Fruit fly (Drosophila melanogaster) whole organism, prepupa: Measurements from ENCODE around the gene CG9263.

ENCODE experiments used
- Blimp-1 ChIP-seq: fragments of 200-800 bp; sonication (Bioruptor generic); optimal IDR thresholded peaks from 3 replicates; lab custom pipeline; 2017; ENCODE audit warnings: missing biosample characterization, missing genetic modification characterization, mild to moderate bottlenecking, moderate library complexity, missing genetic modification reagents
- CG10631 ChIP-seq: fragments of 200-800 bp; sonication (Bioruptor generic); optimal IDR thresholded peaks from 2 replicates; lab custom pipeline; 2016; ENCODE audit warnings: missing biosample characterization, missing genetic modification characterization
- CG11294 ChIP-seq: fragments of 200-800 bp; sonication (Bioruptor generic); IDR thresholded peaks from 2 replicates; pipeline ENCODE4 v1.3.6; 2022; ENCODE audit warnings: missing biosample characterization, missing genetic modification characterization
- CG11762 ChIP-seq: fragments of 200-800 bp; sonication (Bioruptor generic); optimal IDR thresholded peaks from 3 replicates; lab custom pipeline; 2016; ENCODE audit warnings: missing biosample characterization, missing genetic modification characterization; ENCODE audit not compliant: insufficient read depth
- CG11902 ChIP-seq: fragments of 200-800 bp; sonication (Bioruptor generic); optimal IDR thresholded peaks from 3 replicates; lab custom pipeline; 2016; ENCODE audit warnings: missing biosample characterization, missing genetic modification characterization
- CG15336 ChIP-seq: fragments of 200-800 bp; sonication (Bioruptor generic); IDR thresholded peaks from 2 replicates; pipeline ENCODE4 v1.3.6; 2022; ENCODE audit warnings: missing biosample characterization, missing genetic modification characterization
- CG16779 ChIP-seq: fragments of 200-800 bp; sonication (Bioruptor generic); optimal IDR thresholded peaks from 3 replicates; lab custom pipeline; 2017; ENCODE audit warnings: missing biosample characterization, mild to moderate bottlenecking, missing genetic modification characterization
- CG3032 ChIP-seq: fragments of 200-800 bp; optimal IDR thresholded peaks from 2 replicates; lab custom pipeline; 2019; ENCODE audit warnings: missing biosample characterization, mild to moderate bottlenecking, missing genetic modification characterization, moderate library complexity
- CG31627 ChIP-seq: fragments of 200-800 bp; sonication (Bioruptor generic); optimal IDR thresholded peaks from 3 replicates; lab custom pipeline; 2016; ENCODE audit warnings: missing biosample characterization, missing genetic modification characterization
- CG32006 ChIP-seq: fragments of 200-800 bp; sonication (Bioruptor generic); optimal IDR thresholded peaks from 3 replicates; lab custom pipeline; 2017; ENCODE audit warnings: missing biosample characterization, mild to moderate bottlenecking, missing genetic modification characterization
- CG3919 ChIP-seq: fragments of 200-800 bp; sonication (Bioruptor generic); optimal IDR thresholded peaks from 3 replicates; lab custom pipeline; 2016; ENCODE audit warnings: missing biosample characterization, missing genetic modification characterization
- CG4318 ChIP-seq: fragments of 200-800 bp; sonication (Bioruptor generic); optimal IDR thresholded peaks from 3 replicates; lab custom pipeline; 2017; ENCODE audit warnings: missing biosample characterization, mild to moderate bottlenecking, missing genetic modification characterization
- CG6163 ChIP-seq: fragments of 200-800 bp; sonication (Bioruptor generic); IDR thresholded peaks from 3 replicates; pipeline ENCODE4 v1.3.6; 2022; ENCODE audit warnings: missing biosample characterization, missing genetic modification characterization
- CG6808 ChIP-seq: fragments of 200-800 bp; sonication (Bioruptor generic); optimal IDR thresholded peaks from 3 replicates; lab custom pipeline; 2017; ENCODE audit warnings: missing biosample characterization, missing genetic modification characterization, mild to moderate bottlenecking, moderate library complexity, missing genetic modification reagents
- CG7368 ChIP-seq: fragments of 200-800 bp; sonication (Bioruptor generic); optimal IDR thresholded peaks from 3 replicates; lab custom pipeline; 2016; ENCODE audit warnings: missing biosample characterization, missing genetic modification characterization
- CG8319 ChIP-seq: fragments of 200-800 bp; sonication (Bioruptor generic); optimal IDR thresholded peaks from 3 replicates; lab custom pipeline; 2016; ENCODE audit warnings: missing biosample characterization, missing genetic modification characterization
- CG9139 ChIP-seq: fragments of 200-800 bp; sonication (Bioruptor generic); optimal IDR thresholded peaks from 3 replicates; lab custom pipeline; 2017; ENCODE audit warnings: missing biosample characterization, mild to moderate bottlenecking, missing genetic modification characterization
- Eip78C ChIP-seq: fragments of 200-800 bp; sonication (Bioruptor generic); peaks from one replicate; lab custom pipeline; 2016; ENCODE audit warnings: missing biosample characterization, missing genetic modification characterization
- Eip93F ChIP-seq: fragments of 200-800 bp; sonication (Bioruptor generic); optimal IDR thresholded peaks from 2 replicates; lab custom pipeline; 2016; ENCODE audit warnings: missing biosample characterization, mild to moderate bottlenecking, missing genetic modification characterization
- Ets96B ChIP-seq: fragments of 200-800 bp; optimal IDR thresholded peaks from 2 replicates; lab custom pipeline; 2019; ENCODE audit warnings: missing biosample characterization, mild to moderate bottlenecking, missing genetic modification characterization, moderate library complexity
- Gug ChIP-seq: fragments of 200-800 bp; sonication (Bioruptor generic); IDR thresholded peaks from 2 replicates; pipeline ENCODE4 v1.3.6; 2022; ENCODE audit warnings: missing biosample characterization, missing genetic modification characterization
- Hr38 ChIP-seq: sonication (Bioruptor generic); optimal IDR thresholded peaks from 2 replicates; lab custom pipeline; 2016; ENCODE audit warnings: missing biosample characterization, missing genetic modification characterization
- Hr39 ChIP-seq: fragments of 200-800 bp; sonication (Bioruptor generic); optimal IDR thresholded peaks from 2 replicates; lab custom pipeline; 2016; ENCODE audit warnings: missing biosample characterization, missing genetic modification characterization
- Hr4 ChIP-seq: fragments of 200-800 bp; sonication (Bioruptor generic); optimal IDR thresholded peaks from 3 replicates; lab custom pipeline; 2016; ENCODE audit warnings: missing biosample characterization, missing genetic modification characterization
- Lpt ChIP-seq: fragments of 200-800 bp; sonication (Bioruptor generic); optimal IDR thresholded peaks from 3 replicates; lab custom pipeline; 2016; ENCODE audit warnings: missing biosample characterization, missing genetic modification characterization
- Met ChIP-seq: fragments of 200-800 bp; sonication (Bioruptor generic); optimal IDR thresholded peaks from 3 replicates; lab custom pipeline; 2016; ENCODE audit warnings: missing biosample characterization, missing genetic modification characterization
- Smox ChIP-seq: fragments of 200-800 bp; sonication (Bioruptor generic); optimal IDR thresholded peaks from 3 replicates; lab custom pipeline; 2016; ENCODE audit warnings: missing biosample characterization, missing genetic modification characterization
- Sox102F ChIP-seq: fragments of 200-800 bp; sonication (Bioruptor generic); optimal IDR thresholded peaks from 2 replicates; lab custom pipeline; 2016; ENCODE audit warnings: missing biosample characterization, mild to moderate bottlenecking, missing genetic modification characterization
- Sox15 ChIP-seq: fragments of 200-800 bp; sonication (Bioruptor generic); optimal IDR thresholded peaks from 3 replicates; lab custom pipeline; 2016; ENCODE audit warnings: missing biosample characterization, missing genetic modification characterization
- achi ChIP-seq: fragments of 200-800 bp; sonication (Bioruptor generic); optimal IDR thresholded peaks from 3 replicates; lab custom pipeline; 2016; ENCODE audit warnings: missing biosample characterization, missing genetic modification characterization
- acj6 ChIP-seq: fragments of 200-800 bp; sonication (Bioruptor generic); optimal IDR thresholded peaks from 3 replicates; lab custom pipeline; 2016; ENCODE audit warnings: missing biosample characterization, missing genetic modification characterization
- cyc ChIP-seq: fragments of 200-800 bp; sonication (Bioruptor generic); optimal IDR thresholded peaks from 3 replicates; lab custom pipeline; 2016; ENCODE audit warnings: missing biosample characterization, missing genetic modification characterization
- dac ChIP-seq: fragments of 200-800 bp; sonication (Bioruptor generic); optimal IDR thresholded peaks from 2 replicates; lab custom pipeline; 2017; ENCODE audit warnings: missing biosample characterization, mild to moderate bottlenecking, missing genetic modification characterization
- dsx ChIP-seq: fragments of 200-800 bp; optimal IDR thresholded peaks from 3 replicates; lab custom pipeline; 2019; ENCODE audit warnings: missing biosample characterization, mild to moderate bottlenecking, missing genetic modification characterization, moderate library complexity; ENCODE audit not compliant: poor library complexity, severe bottlenecking
- eg ChIP-seq: fragments of 200-800 bp; sonication (Bioruptor generic); IDR thresholded peaks from 3 replicates; pipeline ENCODE4 v1.3.6; 2022; ENCODE audit warnings: missing biosample characterization, missing genetic modification characterization
- esn ChIP-seq: fragments of 200-800 bp; sonication (Bioruptor generic); optimal IDR thresholded peaks from 2 replicates; lab custom pipeline; 2016; ENCODE audit warnings: missing biosample characterization, mild to moderate bottlenecking, missing genetic modification characterization, moderate library complexity
- fd59A ChIP-seq: fragments of 200-800 bp; sonication (Bioruptor generic); optimal IDR thresholded peaks from 2 replicates; lab custom pipeline; 2017; ENCODE audit warnings: missing biosample characterization, mild to moderate bottlenecking, missing genetic modification characterization, missing genetic modification reagents
- fd85E ChIP-seq: fragments of 200-800 bp; sonication (Bioruptor generic); optimal IDR thresholded peaks from 3 replicates; lab custom pipeline; 2016; ENCODE audit warnings: missing biosample characterization, missing genetic modification characterization
- pdm3 ChIP-seq: fragments of 200-800 bp; sonication (Bioruptor generic); optimal IDR thresholded peaks from 3 replicates; lab custom pipeline; 2016; ENCODE audit warnings: missing biosample characterization, missing genetic modification characterization
- ss ChIP-seq, 2 experiments: fragments of 200-800 bp; sonication (Bioruptor generic); optimal IDR thresholded peaks; 2 replicates in 1 of 2; 3 replicates in 1 of 2; lab custom pipeline; 2017 to 2018; ENCODE audit warnings: mild to moderate bottlenecking in 2 of 2, missing biosample characterization in 2 of 2, missing genetic modification characterization in 2 of 2, moderate library complexity in 1 of 2
- svp ChIP-seq: fragments of 200-800 bp; sonication (Bioruptor generic); peaks from one replicate; lab custom pipeline; 2016; ENCODE audit warnings: missing biosample characterization, missing genetic modification characterization
- topi ChIP-seq: fragments of 200-800 bp; sonication (Bioruptor generic); optimal IDR thresholded peaks from 3 replicates; lab custom pipeline; 2016; ENCODE audit warnings: missing biosample characterization, missing genetic modification characterization
- vri ChIP-seq: fragments of 200-800 bp; sonication (Bioruptor generic); optimal IDR thresholded peaks from 3 replicates; lab custom pipeline; 2016; ENCODE audit warnings: missing biosample characterization, mild to moderate bottlenecking, missing genetic modification characterization

CG9263 gene

dm6 chr2L:13542476-13542875, at the start of gene CG9263:
Gene CG9263, minus strand, starts transcription at chr2L:13542576.
- TF ChIP-seq Ets96B (no peak), Hr38 (GFP tag; lab: Kevin White, UChicago) (no peak), Sox102F (no peak), CG3919 (GFP tag; lab: Kevin White, UChicago) (no peak), Met (no peak), topi (no peak), Eip78C (no peak)

- TF ChIP-seq fd59A (GFP tag; lab: Kevin White, UChicago) (no peak), topi (no peak), Hr39 (GFP tag; lab: Kevin White, UChicago) (no peak), Ets96B (no peak), CG3919 (GFP tag; lab: Kevin White, UChicago) (no peak), CG7368 (GFP tag; lab: Kevin White, UChicago) (no peak), CG6808 (GFP tag; lab: Kevin White, UChicago) (no peak), Eip78C (no peak), CG11762 (GFP tag; lab: Kevin White, UChicago) (no peak), CG31627 (GFP tag; lab: Kevin White, UChicago) (no peak), Eip93F (GFP tag; lab: Kevin White, UChicago) (no peak), CG3032 (tag; lab: Kevin White, UChicago) (no peak)
These were observed 49.0 kb upstream of the CG9263 start for dm6 chr2L:13591393-13591792.

dm6 chr2L:13586655-13587054, 44.3 kb upstream of the CG9263 start:
- no peak for TF ChIP-seq CG16779
- TF ChIP-seq dsx: no peak
- peak; percentile 15 for TF ChIP-seq Hr4 (GFP tag; lab: Kevin White, UChicago)
- TF ChIP-seq Eip78C: peak; percentile 57
- TF ChIP-seq CG15336 (GFP tag; lab: Robert Waterston, UW): peak; percentile 57
- no peak for TF ChIP-seq Eip93F (GFP tag; lab: Kevin White, UChicago)

dm6 chr2L:13571791-13572451, 29.5 kb upstream of the CG9263 start:
- TF ChIP-seq CG4318 (GFP tag; lab: Kevin White, UChicago): peak; percentile 49
- peak; percentile 71 for TF ChIP-seq CG10631 (GFP tag; lab: Kevin White, UChicago)
- TF ChIP-seq Lpt (GFP tag; lab: Kevin White, UChicago): peak; percentile 19
- peak; percentile 26 for TF ChIP-seq Sox102F
- peak; percentile 25 for TF ChIP-seq CG9139
- TF ChIP-seq Sox15 (GFP tag; lab: Kevin White, UChicago): peak; percentile 22
- peak; percentile 21 for TF ChIP-seq Blimp-1
- peak; percentile 49 for TF ChIP-seq Gug (GFP tag; lab: Robert Waterston, UW)
- peak; percentile 78 for TF ChIP-seq CG15336 (GFP tag; lab: Robert Waterston, UW)
- TF ChIP-seq CG3032 (tag; lab: Kevin White, UChicago): peak; percentile 70
- TF ChIP-seq CG32006: peak; percentile 79
- no peak for TF ChIP-seq CG8319 (GFP tag; lab: Kevin White, UChicago)
- peak; percentile 32 for TF ChIP-seq CG3919 (GFP tag; lab: Kevin White, UChicago)
- TF ChIP-seq acj6 (GFP tag; lab: Kevin White, UChicago): peak; percentile 43
- peak; percentile 49 to 53 for TF ChIP-seq ss (GFP tag; optimal IDR thresholded peaks at IDR 0.05; lab: Kevin White, UChicago)
- TF ChIP-seq CG11902: no peak
- peak; percentile 65 for TF ChIP-seq esn (GFP tag; lab: Kevin White, UChicago)
- peak; percentile 41 for TF ChIP-seq Hr4 (GFP tag; lab: Kevin White, UChicago)
- peak; percentile 76 for TF ChIP-seq svp (GFP tag; lab: Kevin White, UChicago)
- TF ChIP-seq vri (GFP tag; lab: Kevin White, UChicago): no peak
- peak; percentile 34; the same call in 2 of the 3 replicates for TF ChIP-seq eg (GFP tag; lab: Robert Waterston, UW)
- peak; percentile 65 for TF ChIP-seq Ets96B
- TF ChIP-seq dsx: peak; percentile 53
- no peak for TF ChIP-seq pdm3 (GFP tag; lab: Kevin White, UChicago)
- no peak for TF ChIP-seq fd85E (GFP tag; lab: Kevin White, UChicago)
- TF ChIP-seq Hr38 (GFP tag; lab: Kevin White, UChicago): no peak
- TF ChIP-seq fd59A (GFP tag; lab: Kevin White, UChicago): no peak
- TF ChIP-seq CG31627 (GFP tag; lab: Kevin White, UChicago): peak; percentile 3
- TF ChIP-seq CG11294: no peak
- TF ChIP-seq dac: no peak
- TF ChIP-seq CG6163 (GFP tag; lab: Robert Waterston, UW): peak; percentile 50; the same call in 1 of the 3 replicates
- peak; percentile 63 for TF ChIP-seq achi
- TF ChIP-seq cyc: peak; percentile 3
- peak; percentile 38 for TF ChIP-seq Smox
